Fruit fly (Drosophila melanogaster) whole organism: Measurements from ENCODE around the gene CG4970.

Experiments
- CG8478 ChIP-seq: fragments of >200 bp; optimal IDR thresholded peaks from 2 replicates; lab custom pipeline; 2018; ENCODE audit warnings: inconsistent platforms
- Dll ChIP-seq: fragments of >200 bp; optimal IDR thresholded peaks from 2 replicates; lab custom pipeline; 2017
- EcR ChIP-seq, 2 experiments: fragments of >200 bp; optimal IDR thresholded peaks; 2 replicates each; lab custom pipeline; 2017; ENCODE audit warnings: missing biosample characterization in 2 of 2, missing genetic modification characterization in 2 of 2, missing genetic modification reagents in 2 of 2
- pan ChIP-seq: fragments of >200 bp; optimal IDR thresholded peaks from 2 replicates; lab custom pipeline; 2017
- psq ChIP-seq: fragments of >200 bp; optimal IDR thresholded peaks from 2 replicates; lab custom pipeline; 2017
- usp ChIP-seq: fragments of >200 bp; optimal IDR thresholded peaks from 2 replicates; lab custom pipeline; 2017; ENCODE audit warnings: missing biosample characterization, missing genetic modification characterization, mixed read lengths

Gene CG4970

dm6 chr2L:11516526-11517441, at the start of gene CG4970, which contains the start of gene Dlg5:
TSS of gene CG4970 (plus strand) at chr2L:11517391.
TSS of gene Dlg5 (minus strand) at chr2L:11517081.
- no peak for TF ChIP-seq pan (lab: Kevin White, UChicago)
- TF ChIP-seq usp: no peak
- TF ChIP-seq CG8478: peak; percentile 87

- TF ChIP-seq pan (lab: Kevin White, UChicago) (no peak), psq (lab: Kevin White, UChicago) (no peak), usp (no peak), EcR (GFP tag; optimal IDR thresholded peaks at IDR 0.05; lab: Kevin White, UChicago) (no peak), CG8478 (no peak), Dll (lab: Kevin White, UChicago) (no peak)
These were observed 49.1 kb upstream of the CG4970 start for dm6 chr2L:11468082-11468481.

dm6 chr2L:11469973-11470372, 47.2 kb upstream of the CG4970 start:
- TF ChIP-seq EcR (GFP tag; optimal IDR thresholded peaks at IDR 0.05; lab: Kevin White, UChicago): no peak
- no peak for TF ChIP-seq pan (lab: Kevin White, UChicago)
- TF ChIP-seq psq (lab: Kevin White, UChicago): no peak
- TF ChIP-seq Dll (lab: Kevin White, UChicago): no peak
- no peak for TF ChIP-seq usp
- no peak for TF ChIP-seq CG8478

- TF ChIP-seq usp (no peak), CG8478 (no peak), EcR (GFP tag; optimal IDR thresholded peaks at IDR 0.05; lab: Kevin White, UChicago) (no peak), pan (lab: Kevin White, UChicago) (no peak), psq (lab: Kevin White, UChicago) (no peak), Dll (lab: Kevin White, UChicago) (no peak)
These were observed 45.1 kb upstream of the CG4970 start for dm6 chr2L:11471979-11472514.

dm6 chr2L:11474960-11475359, 42.2 kb upstream of the CG4970 start:
- TF ChIP-seq Dll (lab: Kevin White, UChicago): no peak
- no peak for TF ChIP-seq usp
- no peak for TF ChIP-seq pan (lab: Kevin White, UChicago)
- no peak for TF ChIP-seq CG8478
- no peak for TF ChIP-seq psq (lab: Kevin White, UChicago)
- no peak for TF ChIP-seq EcR (GFP tag; optimal IDR thresholded peaks at IDR 0.05; lab: Kevin White, UChicago)

- no peak for TF ChIP-seq psq (lab: Kevin White, UChicago)
- TF ChIP-seq pan (lab: Kevin White, UChicago): no peak
- no peak for TF ChIP-seq usp
- no peak for TF ChIP-seq EcR (GFP tag; optimal IDR thresholded peaks at IDR 0.05; lab: Kevin White, UChicago)
- TF ChIP-seq CG8478: no peak
- TF ChIP-seq Dll (lab: Kevin White, UChicago): no peak
These were observed 32.8 kb upstream of the CG4970 start, which contains the start of the genes CG43355 and sala for dm6 chr2L:11484407-11484806. TSS of gene CG43355 (plus strand) at chr2L:11484707. TSS of gene sala (plus strand) at chr2L:11484707.

dm6 chr2L:11488465-11489037, 28.6 kb upstream of the CG4970 start:
- TF ChIP-seq psq (lab: Kevin White, UChicago) (no peak), pan (lab: Kevin White, UChicago) (no peak), usp (no peak), EcR (GFP tag; optimal IDR thresholded peaks at IDR 0.05; lab: Kevin White, UChicago) (no peak), Dll (lab: Kevin White, UChicago) (no peak), CG8478 (no peak)

dm6 chr2L:11493933-11494332, 23.3 kb upstream of the CG4970 start:
- no peak for TF ChIP-seq Dll (lab: Kevin White, UChicago)
- TF ChIP-seq psq (lab: Kevin White, UChicago): no peak
- no peak for TF ChIP-seq CG8478
- TF ChIP-seq EcR (GFP tag; optimal IDR thresholded peaks at IDR 0.05; lab: Kevin White, UChicago): no peak
- no peak for TF ChIP-seq usp
- TF ChIP-seq pan (lab: Kevin White, UChicago): no peak

dm6 chr2L:11498839-11499238, 18.4 kb upstream of the CG4970 start, which contains the start of gene Cog8:
TSS of gene Cog8 (minus strand) at chr2L:11498948.
- TF ChIP-seq psq (lab: Kevin White, UChicago) (no peak), Dll (lab: Kevin White, UChicago) (no peak), EcR (GFP tag; optimal IDR thresholded peaks at IDR 0.05; lab: Kevin White, UChicago) (no peak), pan (lab: Kevin White, UChicago) (no peak), usp (no peak), CG8478 (no peak)

- TF ChIP-seq Dll (lab: Kevin White, UChicago) (no peak), pan (lab: Kevin White, UChicago) (no peak), CG8478 (no peak), EcR (GFP tag; optimal IDR thresholded peaks at IDR 0.05; lab: Kevin White, UChicago) (no peak), psq (lab: Kevin White, UChicago) (no peak), usp (no peak)
These were observed 16.5 kb upstream of the CG4970 start for dm6 chr2L:11500649-11501048.

dm6 chr2L:11501427-11501968, 15.7 kb upstream of the CG4970 start, which contains the start of gene spz4:
TSS of gene spz4 (plus strand) at chr2L:11501715.
- TF ChIP-seq Dll (lab: Kevin White, UChicago): no peak
- TF ChIP-seq pan (lab: Kevin White, UChicago): no peak
- TF ChIP-seq psq (lab: Kevin White, UChicago): no peak
- TF ChIP-seq CG8478: no peak
- no peak for TF ChIP-seq usp
- TF ChIP-seq EcR (GFP tag; optimal IDR thresholded peaks at IDR 0.05; lab: Kevin White, UChicago): no peak
